Worm (Caenorhabditis elegans): ENCODE data around the gene tag-278.

ce11 chrX:3693138-3693537 is 4.1 kb upstream of the tag-278 start, which contains the start of gene C02F12.8:
- no peak for TF ChIP-seq lin-13 (tag; optimal IDR thresholded peaks at IDR 0.05)
- TF ChIP-seq lsy-2 (tag; optimal IDR thresholded peaks at IDR 0.05): no peak
- TF ChIP-seq blmp-1 (tag; optimal IDR thresholded peaks at IDR 0.05): no peak
- TF ChIP-seq unc-62 (GFP tag; optimal IDR thresholded peaks at IDR 0.05): no peak
- TF ChIP-seq ceh-43 (GFP tag; optimal IDR thresholded peaks at IDR 0.05): no peak
- TF ChIP-seq nhr-76 (tag; optimal IDR thresholded peaks at IDR 0.05): no peak
- TF ChIP-seq mls-2 (tag; optimal IDR thresholded peaks at IDR 0.05): no peak
- no peak for TF ChIP-seq M03D4.4 (tag; optimal IDR thresholded peaks at IDR 0.05)
- no peak for TF ChIP-seq nhr-12 (tag; optimal IDR thresholded peaks at IDR 0.05)

Measured in whole organism, mixed stage, embryonic.